Fruit fly (Drosophila melanogaster): ENCODE measurements around the gene CG34159.
A peak's percentile ranks its signal among the peaks of the same experiment; 100 is the strongest.

CG34159 gene

DNA sequence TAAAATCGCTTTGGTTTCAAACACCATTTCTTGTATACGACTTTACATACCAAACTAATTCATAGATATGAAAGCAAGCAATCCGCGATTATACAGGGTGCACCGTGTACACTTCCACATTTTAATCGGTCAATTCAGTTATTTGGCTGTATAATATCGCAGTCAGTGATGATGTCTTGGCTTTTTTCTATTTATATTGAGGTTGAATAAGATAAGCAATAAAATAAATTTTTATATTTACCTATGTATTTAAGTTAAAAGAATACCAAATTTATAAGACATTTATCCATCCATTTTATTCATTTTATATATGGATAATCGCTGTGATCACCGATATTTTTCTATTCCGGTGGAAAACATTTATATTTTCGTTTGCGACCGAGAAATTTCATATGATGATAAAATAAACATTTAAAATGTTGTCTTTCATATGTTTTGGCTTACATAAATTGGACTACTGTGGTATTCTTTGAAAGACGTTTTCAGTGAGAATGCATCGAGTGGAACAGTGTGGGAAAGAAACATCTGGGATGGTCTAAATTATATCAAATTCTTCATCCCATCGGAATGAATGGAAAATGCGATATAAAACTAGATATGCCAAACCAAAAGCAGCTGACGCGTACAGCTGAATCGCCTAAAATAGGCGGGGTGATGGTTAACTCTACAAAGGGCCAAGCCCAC is 22.7 kb upstream of the CG34159 start, which contains the start of gene CG5708 (continued):
- TF ChIP-seq Sry-β (GFP tag; optimal IDR thresholded peaks at IDR 0.05) (peak; percentile 92), dmrt11E (tag; optimal IDR thresholded peaks at IDR 0.05) (no peak), ab (GFP tag; optimal IDR thresholded peaks at IDR 0.05) (no peak), CG2120 (GFP tag; optimal IDR thresholded peaks at IDR 0.05) (peak; percentile 37), Gug (GFP tag; IDR thresholded peaks at IDR 0.05) (no peak), Hsf (GFP tag; optimal IDR thresholded peaks at IDR 0.05) (peak; percentile 1), CG11560 (tag; IDR thresholded peaks at IDR 0.05) (no peak), CHES-1-like (GFP tag; optimal IDR thresholded peaks at IDR 0.05) (peak; percentile 12), CG11456 (GFP tag; IDR thresholded peaks at IDR 0.05) (no peak), CG8478 (optimal IDR thresholded peaks at IDR 0.05) (no peak), CG17802 (tag; optimal IDR thresholded peaks at IDR 0.05) (peak; percentile 82), CG16815 (GFP tag; optimal IDR thresholded peaks at IDR 0.05) (no peak), Bteb2 (GFP tag; optimal IDR thresholded peaks at IDR 0.05) (no peak), Stat92E (GFP tag; optimal IDR thresholded peaks at IDR 0.05) (peak in 1 of 3 experiments; percentile 17), Ets97D (GFP tag; optimal IDR thresholded peaks at IDR 0.05) (no peak), ac (GFP tag; optimal IDR thresholded peaks at IDR 0.05) (no peak), ara (GFP tag; IDR thresholded peaks at IDR 0.05) (no peak), ATbp (GFP tag; optimal IDR thresholded peaks at IDR 0.05) (no peak), CG12219 (GFP tag; optimal IDR thresholded peaks at IDR 0.05) (no peak), CG14710 (tag; optimal IDR thresholded peaks at IDR 0.05) (peak; percentile 33), CG15514 (GFP tag; optimal IDR thresholded peaks at IDR 0.05) (peak; percentile 30), CG9876 (GFP tag; optimal IDR thresholded peaks at IDR 0.05) (no peak), chn (GFP tag; optimal IDR thresholded peaks at IDR 0.05) (no peak), unpg (GFP tag; optimal IDR thresholded peaks at IDR 0.05) (no peak), eyg (GFP tag; optimal IDR thresholded peaks at IDR 0.05) (no peak), CG7786 (GFP tag; optimal IDR thresholded peaks at IDR 0.05) (no peak), CG9437 (GFP tag; optimal IDR thresholded peaks at IDR 0.05) (no peak), Max (GFP tag; optimal IDR thresholded peaks at IDR 0.05) (no peak), gce (GFP tag; IDR thresholded peaks at IDR 0.05) (no peak), CG15696 (tag; optimal IDR thresholded peaks at IDR 0.05) (no peak), CG4404 (GFP tag; IDR thresholded peaks at IDR 0.05) (no peak), CG10431 (GFP tag; optimal IDR thresholded peaks at IDR 0.05) (no peak), CG1832 (GFP tag; optimal IDR thresholded peaks at IDR 0.05) (no peak), CG7928 (GFP tag; optimal IDR thresholded peaks at IDR 0.05) (no peak), az2 (GFP tag; optimal IDR thresholded peaks at IDR 0.05) (no peak), BEAF-32 (GFP tag; optimal IDR thresholded peaks at IDR 0.05) (peak; percentile 73), so (GFP tag; IDR thresholded peaks at IDR 0.05) (no peak), bcd (GFP tag; optimal IDR thresholded peaks at IDR 0.05) (no peak), sisA (GFP tag; IDR thresholded peaks at IDR 0.05) (no peak), Trl (optimal IDR thresholded peaks at IDR 0.05) (no peak), Trl (GFP tag; optimal IDR thresholded peaks at IDR 0.05) (no peak), CG7271 (tag; optimal IDR thresholded peaks at IDR 0.05) (no peak), CG2712 (tag; optimal IDR thresholded peaks at IDR 0.05) (peak; percentile 38), CG6791 (GFP tag; IDR thresholded peaks at IDR 0.05; ENCODE audit: partially characterized antibody) (peak; percentile 32; the same call in 1 of the 3 replicates), CrebB (tag; optimal IDR thresholded peaks at IDR 0.05) (no peak), ato (GFP tag; IDR thresholded peaks at IDR 0.05; ENCODE audit: partially characterized antibody) (no peak), aop (GFP tag; IDR thresholded peaks at IDR 0.05) (no peak), fd3F (GFP tag; optimal IDR thresholded peaks at IDR 0.05) (no peak), Sox102F (GFP tag; optimal IDR thresholded peaks at IDR 0.05) (no peak), rib (GFP tag; IDR thresholded peaks at IDR 0.05) (no peak), CG17829 (tag; optimal IDR thresholded peaks at IDR 0.05) (peak; percentile 35)

Data from whole organism, embryonic.